Worm (Caenorhabditis elegans) whole organism, dauer: ENCODE results near the gene C37C3.17.

Experiments used
- unc-62 ChIP-seq: sonication (generic microtip); optimal IDR thresholded peaks from 2 replicates; lab custom pipeline; 2017; ENCODE audit warnings: missing biosample characterization, missing genetic modification reagents, missing genetic modification characterization

Gene C37C3.17

DNA sequence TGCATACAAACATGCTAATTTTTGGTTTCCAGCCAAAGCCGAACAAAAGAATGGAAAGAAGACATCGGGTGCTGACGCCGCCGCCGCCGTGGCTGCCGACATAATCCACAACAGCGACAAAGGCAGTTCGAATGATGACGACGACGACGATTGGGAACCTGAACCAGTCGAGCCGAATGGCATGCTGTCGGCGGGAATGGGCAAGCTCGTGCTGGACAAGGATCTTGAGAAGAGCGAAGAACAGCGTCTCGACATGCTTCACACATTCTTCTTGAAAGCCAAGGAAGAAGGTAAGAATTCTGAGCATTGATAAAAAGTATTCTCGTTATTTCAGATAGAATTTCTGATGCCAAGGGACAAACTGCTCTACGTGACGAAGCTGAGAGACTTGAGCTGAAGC is 5.1 kb downstream of the C37C3.17 start:
- no peak for TF ChIP-seq unc-62 (GFP tag; lab: Kevin White, UChicago)

DNA sequence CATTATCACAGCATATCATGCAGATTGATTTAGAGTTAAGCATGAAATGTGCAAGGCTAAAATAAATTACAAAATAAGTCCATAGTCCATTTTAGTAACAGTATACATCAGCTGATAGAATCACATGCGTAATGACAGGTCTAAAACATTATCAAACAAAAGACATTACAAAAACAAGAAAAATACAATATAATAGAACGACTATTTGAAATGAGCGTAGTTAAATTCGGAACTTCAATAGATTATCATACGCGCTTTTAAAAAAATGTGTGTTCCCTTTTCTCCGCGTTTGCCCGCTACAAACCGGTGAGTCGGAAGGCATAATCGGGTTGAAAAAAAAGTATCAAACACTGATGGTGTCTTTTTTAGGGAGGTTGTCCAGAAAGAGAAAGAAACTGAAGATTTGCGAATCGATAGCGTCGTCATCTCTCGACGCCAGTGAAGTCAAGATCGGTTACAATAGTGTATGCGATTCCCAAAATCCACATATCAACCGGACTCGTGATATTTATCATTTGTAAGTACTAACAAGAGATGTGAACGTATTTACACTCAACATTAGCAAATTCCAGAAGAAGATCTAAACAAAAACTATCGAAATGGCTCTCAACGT is 6.2 kb downstream of the C37C3.17 start, which contains the start of gene C37C3.2:
Gene C37C3.2 (plus strand): TSS at position 563 of the 613 bp plus-strand sequence.
- no peak for TF ChIP-seq unc-62 (GFP tag; lab: Kevin White, UChicago)

DNA sequence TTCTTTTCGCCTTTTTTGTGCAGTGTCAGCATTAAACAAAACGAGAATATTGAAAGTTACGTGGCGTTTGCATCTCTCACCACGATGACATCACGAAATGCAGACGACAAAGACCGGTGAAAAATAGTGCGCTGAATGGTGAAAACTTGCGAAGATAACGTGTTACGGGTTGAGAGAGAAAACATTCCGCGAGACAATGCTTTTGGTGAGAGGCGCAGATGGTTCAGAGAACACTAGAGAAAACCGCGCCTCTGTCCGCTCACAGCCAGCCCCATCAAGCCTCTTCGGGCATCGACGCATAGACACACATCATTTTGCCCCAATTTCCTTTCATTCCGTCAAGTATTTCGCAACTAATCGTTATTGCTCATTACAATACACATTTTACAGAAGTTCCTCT is 7.1 kb downstream of the C37C3.17 start, which contains the start of the genes C37C3.9 and C37C3.18:
Gene C37C3.9 (minus strand): TSS at position 98 of the 400 bp plus-strand sequence.
Gene C37C3.18 (plus strand): TSS at position 391 of the 400 bp plus-strand sequence.
- TF ChIP-seq unc-62 (GFP tag; lab: Kevin White, UChicago) = no peak

DNA sequence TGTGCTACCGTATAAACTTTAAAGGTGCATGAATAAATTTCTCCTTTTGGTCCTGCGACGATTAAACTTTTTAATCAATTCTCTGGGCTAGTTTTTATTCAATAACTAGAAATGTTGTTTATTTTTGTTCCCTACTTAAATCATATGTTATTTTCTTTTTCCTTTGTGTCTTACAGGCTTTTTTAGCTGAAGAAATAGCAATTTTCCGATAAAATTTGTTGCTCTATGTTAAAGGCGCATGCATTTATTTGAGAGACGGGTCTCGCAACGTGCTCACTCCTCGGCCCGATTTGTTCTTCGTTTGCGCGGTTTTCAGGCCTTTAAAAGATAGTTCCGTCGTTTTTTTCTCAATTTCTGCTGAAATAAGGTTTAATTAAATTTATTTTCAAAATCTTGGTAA is 7.8 kb downstream of the C37C3.17 start:
- no peak for TF ChIP-seq unc-62 (GFP tag; lab: Kevin White, UChicago)

DNA sequence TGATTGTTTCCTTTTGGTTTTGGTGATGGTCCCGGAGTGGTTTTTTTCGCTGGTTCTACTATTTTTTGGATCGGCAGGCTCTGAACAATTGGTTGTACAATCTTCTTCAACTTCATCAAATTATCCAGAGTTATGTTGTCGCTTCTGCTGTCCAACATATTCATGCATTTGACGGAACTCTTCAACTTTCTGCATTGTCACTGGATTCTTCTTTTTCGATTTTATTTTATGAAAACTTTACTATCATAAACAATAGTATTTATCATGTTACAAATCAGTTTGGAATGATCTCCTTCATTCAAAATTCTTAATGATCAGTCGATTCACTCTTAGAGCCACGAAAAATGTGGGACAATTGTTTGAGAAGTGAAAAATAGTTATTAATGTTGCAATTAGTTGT is 9.6 kb downstream of the C37C3.17 start:
- no peak for TF ChIP-seq unc-62 (GFP tag; lab: Kevin White, UChicago)

DNA sequence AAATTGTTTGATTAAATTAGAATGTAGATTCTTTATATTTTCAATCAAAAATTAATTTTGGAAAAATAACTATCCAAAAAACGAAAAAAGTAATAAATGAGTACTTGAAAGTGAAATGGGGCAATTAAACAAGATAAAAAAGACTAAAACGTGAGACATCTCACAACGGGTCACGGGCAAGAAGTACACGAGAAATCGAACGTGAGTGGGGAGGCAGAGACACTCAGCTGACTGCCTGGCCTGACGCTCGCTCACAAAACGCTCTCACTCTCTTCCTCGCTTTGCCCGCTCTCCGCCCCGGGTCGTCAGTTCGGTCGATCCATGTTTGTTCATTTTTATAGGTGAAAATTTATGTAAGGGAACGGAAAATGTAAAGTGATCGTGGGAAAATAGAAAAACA is 13.4 kb downstream of the C37C3.17 start:
- TF ChIP-seq unc-62 (GFP tag; lab: Kevin White, UChicago) = no peak

DNA sequence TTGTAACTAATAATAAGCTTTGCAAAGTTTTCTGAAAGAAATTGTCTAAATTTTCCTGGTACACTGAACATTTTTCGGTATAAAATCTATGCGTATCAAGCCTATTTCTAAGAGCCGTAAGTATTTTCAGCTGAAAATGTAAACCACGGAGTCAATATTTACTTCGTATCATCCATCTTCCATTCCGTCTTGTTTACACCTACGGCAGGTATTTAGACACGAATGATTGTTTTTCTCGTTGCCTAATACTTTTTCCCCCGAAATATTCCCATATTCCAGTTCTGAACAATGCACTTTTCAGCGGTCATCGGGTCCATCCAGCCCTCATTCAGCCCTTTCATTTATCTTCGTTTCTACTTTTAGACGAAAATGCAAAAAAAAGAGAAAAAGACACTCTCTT is 14.0 kb downstream of the C37C3.17 start:
- TF ChIP-seq unc-62 (GFP tag; lab: Kevin White, UChicago) = no peak

DNA sequence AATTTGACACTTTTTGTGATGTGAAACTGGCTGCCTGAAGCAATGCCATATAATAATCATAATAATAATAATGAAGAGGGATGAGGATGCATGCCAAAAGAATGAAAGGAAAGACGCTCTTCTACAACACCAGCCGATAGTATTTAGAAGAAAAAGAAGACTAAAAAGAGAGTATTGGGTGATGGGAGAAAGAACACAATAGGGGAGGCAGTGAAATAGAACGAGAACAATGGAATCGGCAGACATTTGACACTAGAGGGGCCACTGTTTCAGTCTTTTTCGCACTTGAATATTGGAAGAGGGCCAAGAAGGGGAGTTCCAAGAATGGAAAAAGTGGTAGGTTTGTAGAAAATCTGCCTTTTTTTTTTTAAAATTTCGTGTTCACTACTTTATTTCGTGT is 14.5 kb downstream of the C37C3.17 start, which contains the start of gene memo-1:
Gene memo-1 (minus strand): TSS at position 2 of the 400 bp plus-strand sequence.
- TF ChIP-seq unc-62 (GFP tag; lab: Kevin White, UChicago) = no peak

DNA sequence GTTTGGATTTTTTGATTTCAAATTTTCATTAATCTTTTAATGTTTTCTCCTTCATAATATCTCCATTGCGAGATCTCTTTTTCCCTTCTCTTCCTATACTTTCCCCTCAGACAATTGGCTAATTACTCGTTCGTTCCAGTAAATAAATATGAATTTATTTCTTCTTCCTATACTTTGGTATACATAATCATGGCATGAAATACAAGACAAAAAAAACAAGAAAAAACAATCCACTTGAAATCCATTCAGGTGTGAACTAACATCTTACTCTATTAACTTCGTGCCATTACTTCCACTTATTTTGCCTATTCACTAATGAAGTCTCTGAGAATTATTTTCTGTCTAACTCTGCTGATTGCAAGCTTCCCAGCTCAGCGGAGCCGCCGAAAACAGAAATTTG is 19.5 kb downstream of the C37C3.17 start, which contains the start of gene grd-8:
Gene grd-8 (plus strand): TSS at position 301 of the 400 bp plus-strand sequence.
- TF ChIP-seq unc-62 (GFP tag; lab: Kevin White, UChicago) = no peak

DNA sequence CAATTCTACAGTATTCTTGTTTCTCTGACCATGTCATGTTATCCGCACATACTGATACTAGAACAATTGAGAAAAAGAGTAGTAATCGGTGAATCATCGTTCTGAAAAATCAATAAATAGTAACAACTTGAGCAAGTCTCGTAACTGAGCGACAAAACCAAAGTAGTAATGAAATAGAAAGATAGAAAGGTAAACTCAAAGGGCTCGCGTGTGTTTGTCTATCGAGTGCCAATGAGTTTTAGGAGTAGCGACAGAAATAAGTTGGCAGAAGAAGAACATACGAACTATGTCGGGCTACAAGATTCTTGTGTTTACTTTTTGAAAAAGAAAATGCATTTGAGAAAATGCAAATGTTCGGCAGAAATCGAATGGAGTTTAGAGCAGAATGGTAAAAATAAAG is 22.2 kb downstream of the C37C3.17 start, which contains the start of gene C37C3.12:
Gene C37C3.12 (minus strand): TSS at position 101 of the 400 bp plus-strand sequence.
- TF ChIP-seq unc-62 (GFP tag; lab: Kevin White, UChicago) = no peak

DNA sequence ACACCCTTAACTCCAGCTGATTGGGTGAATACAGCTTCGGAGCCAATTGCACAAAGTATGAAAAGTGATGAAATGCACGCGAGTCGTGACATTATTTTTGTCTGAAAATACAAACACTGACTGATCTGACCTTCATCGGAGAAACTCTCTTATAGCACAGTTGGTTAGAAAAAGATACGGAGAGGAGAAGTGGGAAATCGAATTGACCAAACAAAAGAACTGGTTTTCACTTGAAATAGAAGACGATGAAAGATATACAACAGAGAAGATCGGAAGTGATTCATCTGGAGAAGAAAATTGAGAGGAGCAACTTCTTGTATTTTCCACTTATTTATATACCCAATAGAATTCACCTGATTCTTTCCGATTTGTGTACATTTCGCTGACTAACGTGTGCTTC is 23.9 kb downstream of the C37C3.17 start, which contains the start of gene ttr-33:
Gene ttr-33 (minus strand): TSS at position 101 of the 400 bp plus-strand sequence.
- TF ChIP-seq unc-62 (GFP tag; lab: Kevin White, UChicago) = no peak

DNA sequence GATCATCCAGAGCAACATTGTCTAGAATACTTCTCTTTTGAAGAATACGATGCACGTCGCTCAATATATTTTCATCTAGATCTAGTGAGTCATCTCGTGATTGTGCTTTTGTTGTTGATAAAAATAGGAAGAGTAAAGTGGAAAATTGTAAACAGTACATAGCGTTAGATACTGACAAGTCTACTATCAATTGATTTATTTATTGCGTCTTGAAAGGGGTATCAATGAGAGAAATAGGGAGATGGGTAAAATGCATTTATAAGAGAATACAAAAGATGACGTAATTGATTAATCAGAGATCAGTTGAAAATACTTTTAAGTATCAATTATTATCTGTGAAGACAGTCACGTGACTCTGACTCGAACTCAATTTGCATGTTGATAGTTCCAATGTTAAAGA is 24.8 kb downstream of the C37C3.17 start, which contains the start of gene txt-5:
Gene txt-5 (minus strand): TSS at position 224 of the 400 bp plus-strand sequence.
- TF ChIP-seq unc-62 (GFP tag; lab: Kevin White, UChicago) = no peak

DNA sequence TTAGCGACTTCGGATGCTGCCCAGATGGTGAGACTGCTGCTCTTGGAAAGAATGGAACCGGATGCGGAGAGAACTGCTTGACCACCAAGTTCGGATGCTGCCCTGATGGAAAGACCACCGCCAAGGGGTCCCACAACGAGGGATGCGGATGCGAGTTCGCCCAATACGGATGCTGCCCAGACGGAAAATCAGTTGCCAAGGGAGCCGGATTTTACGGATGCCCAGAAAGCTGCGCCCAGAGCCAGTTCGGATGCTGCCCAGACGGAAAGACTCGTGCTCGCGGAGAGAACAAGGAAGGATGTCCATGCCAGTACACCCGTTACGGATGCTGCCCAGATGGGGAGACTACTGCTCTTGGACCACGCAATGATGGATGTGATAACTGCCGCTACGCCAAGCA is 30.7 kb downstream of the C37C3.17 start:
- no peak for TF ChIP-seq unc-62 (GFP tag; lab: Kevin White, UChicago)

DNA sequence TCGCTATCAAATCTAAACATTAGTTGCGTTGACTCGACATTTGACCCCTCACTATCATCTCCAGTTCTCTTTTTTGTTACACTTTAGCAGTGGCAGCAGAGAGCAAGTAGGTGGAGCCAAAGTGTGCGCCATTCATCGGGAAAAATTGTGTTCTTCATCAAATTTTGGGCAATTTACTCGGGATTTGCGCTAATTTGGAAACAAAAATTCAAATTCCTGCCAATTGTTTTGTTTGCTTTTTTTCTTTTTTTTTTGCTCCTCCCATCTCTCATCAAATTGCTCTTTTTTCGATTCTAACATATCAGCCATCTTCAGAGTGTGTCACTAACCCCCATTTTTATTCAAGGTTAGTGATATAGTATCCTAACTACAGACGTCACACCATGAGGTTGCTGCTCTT is 34.8 kb downstream of the C37C3.17 start, which contains the start of gene mig-6:
Gene mig-6 (plus strand): TSS at position 301 of the 400 bp plus-strand sequence.
- TF ChIP-seq unc-62 (GFP tag; lab: Kevin White, UChicago) = no peak

DNA sequence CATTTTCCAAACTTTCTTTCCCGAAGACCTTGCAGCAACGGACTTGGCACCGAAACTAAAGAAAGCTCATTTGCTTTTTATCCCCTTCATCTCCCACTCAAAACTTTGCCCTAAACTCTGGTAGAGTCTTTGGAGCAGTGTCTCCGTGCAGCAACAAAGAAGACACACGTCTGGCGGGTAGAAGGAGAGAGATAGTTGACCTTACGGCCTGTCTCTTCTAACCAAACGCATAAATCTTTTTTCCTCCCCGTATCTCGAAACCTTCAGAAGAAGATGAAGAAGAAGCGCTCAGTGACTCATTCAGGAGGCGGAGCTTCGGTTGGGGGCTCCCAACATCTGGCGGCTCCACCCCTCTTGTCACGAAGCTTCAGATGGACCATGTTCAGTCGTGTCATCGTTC is 35.3 kb downstream of the C37C3.17 start:
- TF ChIP-seq unc-62 (GFP tag; lab: Kevin White, UChicago) = no peak

DNA sequence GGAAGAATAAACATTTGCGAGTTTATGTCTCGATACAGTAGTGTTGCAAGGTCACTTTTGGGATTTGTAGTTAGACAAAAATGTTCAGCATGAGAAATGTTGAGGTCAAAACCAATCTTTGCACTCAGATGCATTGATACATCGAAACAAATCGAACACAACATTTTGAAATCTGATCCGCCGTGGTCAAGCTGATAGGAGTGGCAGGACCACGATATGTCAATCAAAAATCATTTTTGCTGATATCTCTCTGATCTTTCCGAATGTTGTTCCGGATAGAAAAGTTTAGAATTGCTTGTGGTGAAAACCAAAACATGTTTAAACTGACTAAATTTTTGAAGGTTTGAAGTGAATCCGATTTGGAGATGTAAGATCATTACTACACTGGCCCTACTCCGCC is 35.9 kb downstream of the C37C3.17 start:
- TF ChIP-seq unc-62 (GFP tag; lab: Kevin White, UChicago) = no peak

DNA sequence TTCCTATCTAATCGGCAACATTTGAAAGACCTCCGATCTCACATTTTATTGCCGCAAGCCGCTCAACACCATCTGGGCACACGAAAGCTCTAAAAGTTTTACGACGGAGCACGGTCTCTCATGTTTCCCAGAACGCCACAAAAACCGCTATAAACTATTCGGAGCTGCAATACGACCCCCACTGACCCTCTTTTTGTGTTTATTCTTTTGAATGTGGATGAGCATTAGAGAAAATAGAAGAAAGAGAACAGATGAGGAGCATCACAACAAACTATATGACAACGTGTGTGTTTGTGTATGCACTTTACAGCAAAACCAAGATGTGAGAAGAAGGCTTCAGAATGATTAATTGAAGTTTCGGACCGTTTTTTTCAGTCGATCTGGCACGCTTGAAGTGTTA is 37.6 kb downstream of the C37C3.17 start:
- no peak for TF ChIP-seq unc-62 (GFP tag; lab: Kevin White, UChicago)
